Worm (Caenorhabditis elegans) whole organism, L2 larva: ENCODE data around the gene nhr-170.

ENCODE experiments used
- ama-1 ChIP-seq: fragments of 150-350 bp; optimal IDR thresholded peaks from 2 replicates; lab custom pipeline; 2018; ENCODE audit warnings: inconsistent platforms
- elt-1 ChIP-seq: fragments of 150-350 bp; optimal IDR thresholded peaks from 2 replicates; lab custom pipeline; 2014; ENCODE audit warnings: missing biosample characterization, missing genetic modification characterization
- fos-1 ChIP-seq: fragments of 150-350 bp; optimal IDR thresholded peaks from 2 replicates; lab custom pipeline; 2014; ENCODE audit warnings: missing biosample characterization, missing genetic modification characterization
- lin-39 ChIP-seq: fragments of 150-350 bp; optimal IDR thresholded peaks from 2 replicates; lab custom pipeline; 2014; ENCODE audit warnings: missing biosample characterization, missing genetic modification reagents, missing genetic modification characterization
- lsy-2 ChIP-seq, 2 experiments: fragments of 150-350 bp in 1 of 2; sonication (generic microtip) in 1 of 2; optimal IDR thresholded peaks; 2 replicates each; lab custom pipeline; 2014 to 2017; ENCODE audit warnings: missing biosample characterization in 2 of 2, missing genetic modification characterization in 2 of 2
- mbf-1 ChIP-seq: sonication (generic microtip); optimal IDR thresholded peaks from 2 replicates; lab custom pipeline; 2017; ENCODE audit warnings: missing biosample characterization, missing genetic modification characterization
- mdl-1 ChIP-seq, 2 experiments: fragments of 150-350 bp in 1 of 2; sonication (generic microtip) in 1 of 2; optimal IDR thresholded peaks; 2 replicates each; lab custom pipeline; 2017; ENCODE audit warnings: missing biosample characterization in 2 of 2, missing genetic modification characterization in 2 of 2
- nhr-11 ChIP-seq: fragments of 150-350 bp; optimal IDR thresholded peaks from 2 replicates; lab custom pipeline; 2014; ENCODE audit warnings: missing biosample characterization, missing genetic modification characterization
- nhr-12 ChIP-seq: fragments of 150-350 bp; optimal IDR thresholded peaks from 2 replicates; lab custom pipeline; 2014; ENCODE audit warnings: missing biosample characterization, missing genetic modification characterization
- nhr-237 ChIP-seq: fragments of 150-350 bp; optimal IDR thresholded peaks from 2 replicates; lab custom pipeline; 2014; ENCODE audit warnings: missing biosample characterization, missing genetic modification characterization
- unc-62 ChIP-seq: fragments of 150-350 bp; optimal IDR thresholded peaks from 2 replicates; lab custom pipeline; 2014; ENCODE audit warnings: missing biosample characterization, missing genetic modification reagents, missing genetic modification characterization
- ztf-11 ChIP-seq: sonication (generic microtip); optimal IDR thresholded peaks from 2 replicates; lab custom pipeline; 2017; ENCODE audit warnings: missing biosample characterization, missing genetic modification characterization

DNA sequence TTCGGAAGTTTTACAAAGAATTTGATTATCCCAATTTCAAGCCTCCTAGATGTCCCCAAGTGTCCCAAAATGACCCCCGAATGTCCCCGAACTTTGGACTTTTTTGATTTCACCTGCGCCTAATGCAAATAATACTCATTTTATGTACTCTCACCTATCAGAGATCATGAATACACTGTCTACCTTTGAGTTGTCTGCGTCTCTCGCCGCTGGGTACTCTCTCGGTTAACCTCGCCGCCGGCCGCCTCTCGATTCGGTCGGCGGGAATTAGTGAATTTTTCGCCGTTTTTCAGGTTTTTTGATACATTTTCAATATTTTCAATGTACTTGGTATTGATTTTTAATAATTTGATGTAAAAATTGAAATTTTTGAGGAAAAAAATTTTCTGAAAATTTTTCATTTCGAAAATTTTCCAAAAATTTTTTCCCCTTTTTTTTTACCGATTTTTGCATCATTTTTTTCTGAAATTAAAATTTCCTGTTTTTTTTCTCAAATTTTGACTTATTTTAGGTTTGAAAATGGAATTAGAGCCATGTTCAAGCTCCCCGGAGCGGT is 38.3 kb upstream of the nhr-170 start, which contains the start of gene nhr-65:
- no peak for TF ChIP-seq lin-39 (tag; lab: Kevin White, UChicago)
- TF ChIP-seq mdl-1 (tag; optimal IDR thresholded peaks at IDR 0.05; lab: Kevin White, UChicago): no peak
- TF ChIP-seq ama-1 (lab: Kevin White, UChicago): no peak
- no peak for TF ChIP-seq unc-62 (GFP tag; lab: Kevin White, UChicago)
- TF ChIP-seq nhr-11 (tag; lab: Kevin White, UChicago): no peak
- no peak for TF ChIP-seq ztf-11
- TF ChIP-seq fos-1 (tag; lab: Kevin White, UChicago): peak; percentile 52
- TF ChIP-seq lsy-2 (tag; optimal IDR thresholded peaks at IDR 0.05; lab: Kevin White, UChicago): no peak
- no peak for TF ChIP-seq nhr-237 (tag; lab: Kevin White, UChicago)
- TF ChIP-seq mbf-1 (tag; lab: Kevin White, UChicago): no peak
- TF ChIP-seq nhr-12: no peak
- TF ChIP-seq elt-1 (tag; lab: Kevin White, UChicago): no peak
